Worm (Caenorhabditis elegans): ENCODE data around the gene emb-27.

emb-27 gene

ce11 chrII:8181437-8181836 lies 19.5 kb upstream of the emb-27 start, which contains the start of gene dylt-3:
Gene dylt-3 (plus strand): TSS chrII:8181737.
- TF ChIP-seq C06A6.2 (GFP tag; conservative IDR thresholded peaks at IDR 0.05) (no peak), Y56A3A.18 (GFP tag; IDR thresholded peaks at IDR 0.05) (no peak), ceh-91 (GFP tag; IDR thresholded peaks at IDR 0.05) (no peak), snpc-1.3 (tag; optimal IDR thresholded peaks at IDR 0.05; ENCODE audit: insufficient read depth) (no peak), unc-62 (GFP tag; optimal IDR thresholded peaks at IDR 0.05) (no peak), ceh-100 (GFP tag; IDR thresholded peaks at IDR 0.05) (no peak), dox-1 (GFP tag; IDR thresholded peaks at IDR 0.05) (no peak), egl-44 (GFP tag; IDR thresholded peaks at IDR 0.05) (no peak), pbrm-1 (GFP tag; IDR thresholded peaks at IDR 0.05) (no peak), ama-1 (optimal IDR thresholded peaks at IDR 0.05) (no peak), ama-1 (GFP tag; optimal IDR thresholded peaks at IDR 0.05) (no peak), B0035.1 (tag; optimal IDR thresholded peaks at IDR 0.05) (no peak), rcor-1 (GFP tag; IDR thresholded peaks at IDR 0.05) (no peak), nfya-1 (tag; optimal IDR thresholded peaks at IDR 0.05; ENCODE audit: borderline replicate concordance, insufficient read depth) (no peak), madf-8 (GFP tag; conservative IDR thresholded peaks at IDR 0.05) (no peak), zfh-2 (GFP tag; conservative IDR thresholded peaks at IDR 0.05) (no peak)

- TF ChIP-seq snpc-1.3 (tag; optimal IDR thresholded peaks at IDR 0.05; ENCODE audit: insufficient read depth) = no peak
- TF ChIP-seq F23B12.7 (tag; optimal IDR thresholded peaks at IDR 0.05; ENCODE audit: insufficient read depth) = no peak
- TF ChIP-seq lag-1 (GFP tag; IDR thresholded peaks at IDR 0.05) = no peak
- TF ChIP-seq ets-4 (GFP tag; optimal IDR thresholded peaks at IDR 0.05) = no peak
- no peak for TF ChIP-seq mcd-1 (GFP tag; IDR thresholded peaks at IDR 0.05)
- TF ChIP-seq lsy-27 (tag; optimal IDR thresholded peaks at IDR 0.05; ENCODE audit: borderline replicate concordance, insufficient read depth) = no peak
These were observed 18.3 kb upstream of the emb-27 start, which contains the start of gene T05C12.4 for ce11 chrII:8180281-8180680. Gene T05C12.4 (minus strand): TSS chrII:8180381.

- TF ChIP-seq C17E4.6 (GFP tag; IDR thresholded peaks at IDR 0.05) (no peak), snpc-4 (GFP tag; optimal IDR thresholded peaks at IDR 0.05) (no peak), snpc-4 (tag; optimal IDR thresholded peaks at IDR 0.05) (no peak), lsy-27 (tag; optimal IDR thresholded peaks at IDR 0.05; ENCODE audit: borderline replicate concordance, insufficient read depth) (no peak), lir-1 (GFP tag; conservative IDR thresholded peaks at IDR 0.05) (no peak), sptf-2 (GFP tag; optimal IDR thresholded peaks at IDR 0.05) (no peak), ceh-91 (GFP tag; IDR thresholded peaks at IDR 0.05) (no peak), B0336.3 (GFP tag; IDR thresholded peaks at IDR 0.05) (no peak), ama-1 (optimal IDR thresholded peaks at IDR 0.05) (no peak), ama-1 (GFP tag; optimal IDR thresholded peaks at IDR 0.05) (no peak), dox-1 (GFP tag; IDR thresholded peaks at IDR 0.05) (no peak), F23B12.7 (tag; optimal IDR thresholded peaks at IDR 0.05; ENCODE audit: insufficient read depth) (no peak), K12H6.12 (tag; optimal IDR thresholded peaks at IDR 0.05) (no peak), hlh-12 (tag; optimal IDR thresholded peaks at IDR 0.05) (no peak), attf-3 (GFP tag; conservative IDR thresholded peaks at IDR 0.05) (no peak)
These were observed 16.6 kb upstream of the emb-27 start for ce11 chrII:8178614-8179013.

- TF ChIP-seq lin-40 (tag; optimal IDR thresholded peaks at IDR 0.05) = no peak
- no peak for TF ChIP-seq hmg-20 (GFP tag; IDR thresholded peaks at IDR 0.05)
- no peak for TF ChIP-seq snpc-3.4 (tag; optimal IDR thresholded peaks at IDR 0.05)
- TF ChIP-seq repo-1 (tag; optimal IDR thresholded peaks at IDR 0.05) = no peak
- TF ChIP-seq F22D6.2 (tag; optimal IDR thresholded peaks at IDR 0.05) = no peak
- no peak for TF ChIP-seq K11D2.4 (GFP tag; IDR thresholded peaks at IDR 0.05)
- TF ChIP-seq nhr-120 (GFP tag; IDR thresholded peaks at IDR 0.05) = no peak
- TF ChIP-seq gei-17 (GFP tag; optimal IDR thresholded peaks at IDR 0.05) = no peak
- TF ChIP-seq attf-5 (GFP tag; optimal IDR thresholded peaks at IDR 0.05) = no peak
- TF ChIP-seq ceh-100 (GFP tag; IDR thresholded peaks at IDR 0.05) = no peak
These were observed 15.1 kb upstream of the emb-27 start, which contains the start of gene acr-14 for ce11 chrII:8177095-8177494. Gene acr-14 (minus strand): TSS chrII:8177195.
